Worm (Caenorhabditis elegans): ENCODE measurements around the gene Y9C9A.13.

- TF ChIP-seq cog-1 (tag; optimal IDR thresholded peaks at IDR 0.05) (no peak), ztf-23 (GFP tag; IDR thresholded peaks at IDR 0.05) (no peak), tab-1 (GFP tag; IDR thresholded peaks at IDR 0.05) (no peak), med-1 (GFP tag; optimal IDR thresholded peaks at IDR 0.05; ENCODE audit: insufficient read depth) (no peak), klf-2 (GFP tag; conservative IDR thresholded peaks at IDR 0.05) (no peak), ref-1 (GFP tag; conservative IDR thresholded peaks at IDR 0.05) (no peak)
These were observed 14.4 kb upstream of the Y9C9A.13 start, which contains the start of gene clec-176 for ce11 chrIV:4983746-4984145.
